Worm (Caenorhabditis elegans) whole organism, L1 larva: ENCODE data around the gene srd-2.

Source experiments
- ceh-82 ChIP-seq, 3 experiments: fragments of 150-350 bp in 1 of 3; sonication (generic microtip) in 2 of 3; optimal IDR thresholded peaks; 2 replicates each; lab custom pipeline; 2014 to 2017; ENCODE audit warnings: missing biosample characterization in 3 of 3, missing genetic modification characterization in 3 of 3
- elt-2 ChIP-seq: sonication (generic microtip); optimal IDR thresholded peaks from 2 replicates; lab custom pipeline; 2016; ENCODE audit warnings: missing genetic modification characterization, mild to moderate bottlenecking, inconsistent platforms, missing compliant biosample characterization, missing genetic modification reagents
- zag-1 ChIP-seq: fragments of 150-350 bp; optimal IDR thresholded peaks from 2 replicates; lab custom pipeline; 2014; ENCODE audit warnings: missing biosample characterization, missing genetic modification characterization

DNA sequence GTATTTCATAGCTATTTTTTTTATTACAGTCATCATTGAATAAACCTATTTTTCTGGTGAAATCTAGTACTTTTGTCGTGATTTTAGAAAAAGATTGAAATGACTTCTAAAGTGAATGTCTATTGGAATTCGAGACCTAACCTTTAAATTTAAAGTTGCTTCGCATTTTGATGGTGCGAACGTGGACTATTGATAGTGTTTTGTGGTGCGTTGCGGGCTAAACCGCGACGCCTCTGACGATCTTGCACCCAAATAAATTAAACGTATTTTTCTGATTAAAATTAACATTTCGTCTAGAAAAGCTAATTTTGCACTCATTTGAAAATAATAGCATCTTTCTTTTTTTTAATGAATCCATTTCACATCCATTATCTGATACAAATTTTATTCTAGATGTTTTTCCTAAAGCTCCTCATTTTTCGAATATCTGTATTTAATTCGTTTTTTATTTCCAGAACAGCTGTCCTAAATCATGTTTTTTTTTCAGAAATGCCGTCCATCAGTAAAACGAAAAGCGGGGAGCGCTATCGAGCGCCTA lies 15.2 kb downstream of the srd-2 start, which contains the start of gene wbp-11:
- TF ChIP-seq zag-1: no peak
- peak in 1 of 3 experiments; percentile 8 for TF ChIP-seq ceh-82 (tag; optimal IDR thresholded peaks at IDR 0.05; lab: Kevin White, UChicago)
- TF ChIP-seq elt-2: no peak
